Fruit fly (Drosophila melanogaster) whole organism, embryonic: ENCODE data around the gene CG7739.

ENCODE experiments used
- Adf1 ChIP-seq: fragments of 200-800 bp; sonication (Bioruptor generic); IDR thresholded peaks from 2 replicates; pipeline ENCODE4 v1.3.6; 2022; ENCODE audit warnings: missing biosample characterization, missing genetic modification characterization
- CG1024 ChIP-seq: fragments of 200-800 bp; sonication (Bioruptor generic); IDR thresholded peaks from 2 replicates; pipeline ENCODE4 v1.3.6; 2022; ENCODE audit warnings: missing biosample characterization, missing genetic modification characterization
- CG11085 ChIP-seq: fragments of 200-800 bp; sonication (Bioruptor generic); IDR thresholded peaks from 2 replicates; pipeline ENCODE4 v1.3.6; 2022; ENCODE audit warnings: missing biosample characterization, missing genetic modification characterization
- CG12104 ChIP-seq: fragments of 200-800 bp; sonication (Bioruptor generic); optimal IDR thresholded peaks from 3 replicates; lab custom pipeline; 2016; ENCODE audit warnings: missing biosample characterization, missing genetic modification characterization
- CG12236 ChIP-seq: fragments of 200-800 bp; sonication (Bioruptor generic); optimal IDR thresholded peaks from 2 replicates; lab custom pipeline; 2016; ENCODE audit warnings: missing biosample characterization, missing genetic modification characterization
- CG12391 ChIP-seq: fragments of 200-800 bp; sonication (Bioruptor generic); optimal IDR thresholded peaks from 3 replicates; lab custom pipeline; 2018; ENCODE audit warnings: missing biosample characterization, mild to moderate bottlenecking, missing genetic modification characterization, moderate library complexity
- CG15479 ChIP-seq: fragments of 200-800 bp; sonication (Bioruptor generic); optimal IDR thresholded peaks from 3 replicates; lab custom pipeline; 2019; ENCODE audit warnings: missing biosample characterization, mild to moderate bottlenecking, missing genetic modification characterization, moderate library complexity
- CG17385 ChIP-seq: fragments of 200-800 bp; sonication (Bioruptor generic); optimal IDR thresholded peaks from 3 replicates; lab custom pipeline; 2018; ENCODE audit warnings: missing biosample characterization, mild to moderate bottlenecking, missing genetic modification characterization
- CG17568 ChIP-seq: fragments of 200-800 bp; sonication (Bioruptor generic); optimal IDR thresholded peaks from 2 replicates; lab custom pipeline; 2018; ENCODE audit warnings: missing biosample characterization, mild to moderate bottlenecking, missing genetic modification characterization, moderate library complexity
- CG1832 ChIP-seq: fragments of 200-800 bp; sonication (Bioruptor generic); optimal IDR thresholded peaks from 2 replicates; lab custom pipeline; 2017; ENCODE audit warnings: missing biosample characterization, mild to moderate bottlenecking, missing genetic modification characterization, inconsistent platforms
- CG2129 ChIP-seq: fragments of 200-800 bp; sonication (Bioruptor generic); IDR thresholded peaks from 2 replicates; pipeline ENCODE4 v1.3.6; 2022; ENCODE audit warnings: missing biosample characterization, missing genetic modification characterization; ENCODE audit not compliant: partially characterized antibody
- CG2199 ChIP-seq: fragments of 200-800 bp; sonication (Bioruptor generic); IDR thresholded peaks from 3 replicates; pipeline ENCODE4 v1.3.6; 2022; ENCODE audit warnings: missing biosample characterization, missing genetic modification characterization
- CG3065 ChIP-seq: fragments of 200-800 bp; sonication (Bioruptor generic); optimal IDR thresholded peaks from 2 replicates; lab custom pipeline; 2016; ENCODE audit warnings: missing biosample characterization, missing genetic modification characterization
- CG31388 ChIP-seq: fragments of 200-800 bp; sonication (Bioruptor generic); optimal IDR thresholded peaks from 2 replicates; lab custom pipeline; 2016; ENCODE audit warnings: missing biosample characterization, missing genetic modification characterization
- CG31441 ChIP-seq: fragments of 200-800 bp; sonication (Bioruptor generic); IDR thresholded peaks from 2 replicates; pipeline ENCODE4 v1.3.6; 2022; ENCODE audit warnings: missing biosample characterization, missing genetic modification characterization
- CG3163 ChIP-seq: fragments of 200-800 bp; sonication (Bioruptor generic); optimal IDR thresholded peaks from 3 replicates; lab custom pipeline; 2016; ENCODE audit warnings: missing biosample characterization, missing genetic modification characterization
- CG34376 ChIP-seq: fragments of 200-800 bp; sonication (Bioruptor generic); optimal IDR thresholded peaks from 2 replicates; lab custom pipeline; 2018; ENCODE audit warnings: missing biosample characterization, mild to moderate bottlenecking, missing genetic modification characterization
- CG5180 ChIP-seq: fragments of 200-800 bp; sonication (Bioruptor generic); optimal IDR thresholded peaks from 3 replicates; lab custom pipeline; 2017; ENCODE audit warnings: missing biosample characterization, missing genetic modification characterization, mild to moderate bottlenecking, moderate library complexity, missing genetic modification reagents
- CG6175 ChIP-seq: fragments of 200-800 bp; sonication (Bioruptor generic); IDR thresholded peaks from 3 replicates; pipeline ENCODE4 v1.3.6; 2022; ENCODE audit warnings: missing biosample characterization, missing genetic modification characterization
- CG7839 ChIP-seq: fragments of 200-800 bp; sonication (Bioruptor generic); optimal IDR thresholded peaks from 3 replicates; lab custom pipeline; 2018; ENCODE audit warnings: missing biosample characterization, mild to moderate bottlenecking, missing genetic modification characterization, moderate library complexity
- CG9876 ChIP-seq: fragments of 200-800 bp; sonication (Bioruptor generic); optimal IDR thresholded peaks from 2 replicates; lab custom pipeline; 2016; ENCODE audit warnings: missing biosample characterization, missing genetic modification characterization
- CHES-1-like ChIP-seq: fragments of 200-800 bp; sonication (Bioruptor generic); optimal IDR thresholded peaks from 2 replicates; lab custom pipeline; 2016; ENCODE audit warnings: missing biosample characterization, missing genetic modification characterization
- Chrac-16 ChIP-seq: fragments of 200-800 bp; sonication (Bioruptor generic); optimal IDR thresholded peaks from 3 replicates; lab custom pipeline; 2016; ENCODE audit warnings: missing biosample characterization, missing genetic modification characterization
- D19B ChIP-seq: fragments of 200-800 bp; sonication (Bioruptor generic); optimal IDR thresholded peaks from 2 replicates; lab custom pipeline; 2017; ENCODE audit warnings: missing biosample characterization, mild to moderate bottlenecking, missing genetic modification characterization
- Dref ChIP-seq: fragments of 200-800 bp; sonication (Bioruptor generic); IDR thresholded peaks from 2 replicates; pipeline ENCODE4 v1.3.6; 2022; ENCODE audit warnings: missing biosample characterization, missing genetic modification characterization
- Eip74EF ChIP-seq, 2 experiments: fragments of 200-800 bp in 1 of 2; fragments of >200 bp in 1 of 2; sonication (Bioruptor generic) in 1 of 2; optimal IDR thresholded peaks; 2 replicates each; lab custom pipeline; 2017 to 2019; ENCODE audit warnings: missing biosample characterization in 2 of 2, missing genetic modification characterization in 2 of 2, mild to moderate bottlenecking in 1 of 2, moderate library complexity in 1 of 2
- Ets97D ChIP-seq: fragments of 200-800 bp; sonication (Bioruptor generic); optimal IDR thresholded peaks from 3 replicates; lab custom pipeline; 2016; ENCODE audit warnings: missing biosample characterization, missing genetic modification characterization
- HLH3B ChIP-seq: fragments of 200-800 bp; sonication (Bioruptor generic); IDR thresholded peaks from 2 replicates; pipeline ENCODE4 v1.3.6; 2022; ENCODE audit warnings: missing biosample characterization, missing genetic modification characterization
- Hand ChIP-seq: fragments of 200-800 bp; sonication (Bioruptor generic); optimal IDR thresholded peaks from 2 replicates; lab custom pipeline; 2017; ENCODE audit warnings: mild to moderate bottlenecking, missing biosample characterization, missing genetic modification reagents, missing genetic modification characterization
- Hr78 ChIP-seq, 2 experiments: fragments of 200-800 bp in 1 of 2; fragments of >200 bp in 1 of 2; sonication (Bioruptor generic) in 1 of 2; optimal IDR thresholded peaks; 2 replicates each; lab custom pipeline; 2017 to 2019; ENCODE audit warnings: missing biosample characterization in 2 of 2, missing genetic modification characterization in 2 of 2, mild to moderate bottlenecking in 1 of 2, moderate library complexity in 1 of 2
- Lim3 ChIP-seq: fragments of 200-800 bp; sonication (Bioruptor generic); IDR thresholded peaks from 2 replicates; pipeline ENCODE4 v1.3.6; 2022; ENCODE audit warnings: missing biosample characterization, missing genetic modification characterization
- Mad ChIP-seq: fragments of 200-800 bp; sonication (Bioruptor generic); optimal IDR thresholded peaks from 2 replicates; lab custom pipeline; 2016; ENCODE audit warnings: missing biosample characterization, missing genetic modification characterization
- Ptx1 ChIP-seq: fragments of 200-800 bp; sonication (Bioruptor generic); IDR thresholded peaks from 2 replicates; pipeline ENCODE4 v1.3.6; 2022; ENCODE audit warnings: missing biosample characterization, missing genetic modification characterization
- Taf1 ChIP-seq: fragments of 200-800 bp; sonication (Bioruptor generic); IDR thresholded peaks from 2 replicates; pipeline ENCODE4 v1.3.6; 2022; ENCODE audit warnings: missing biosample characterization, missing genetic modification characterization
- Trl ChIP-seq, 3 experiments: fragments of >200 bp in 2 of 3; fragments of 200-800 bp in 1 of 3; sonication (Bioruptor generic) in 1 of 3; optimal IDR thresholded peaks; 2 replicates in 1 of 3; 3 replicates in 2 of 3; lab custom pipeline; 2016 to 2017; ENCODE audit warnings: missing biosample characterization in 1 of 3, missing genetic modification characterization in 1 of 3
- al ChIP-seq: fragments of 200-800 bp; sonication (Bioruptor generic); IDR thresholded peaks from 2 replicates; pipeline ENCODE4 v1.3.6; 2022; ENCODE audit warnings: missing biosample characterization, missing genetic modification characterization
- ci ChIP-seq: fragments of 200-800 bp; sonication (Bioruptor generic); IDR thresholded peaks from 3 replicates; pipeline ENCODE4 v1.3.6; 2022; ENCODE audit warnings: missing biosample characterization, missing genetic modification characterization
- dimm ChIP-seq: fragments of 200-800 bp; sonication (Bioruptor generic); IDR thresholded peaks from 2 replicates; pipeline ENCODE4 v1.3.6; 2022; ENCODE audit warnings: missing biosample characterization, missing genetic modification characterization
- disco-r ChIP-seq: fragments of 200-800 bp; sonication (Bioruptor generic); optimal IDR thresholded peaks from 2 replicates; lab custom pipeline; 2016; ENCODE audit warnings: missing biosample characterization, missing genetic modification characterization
- dmrt11E ChIP-seq: fragments of 200-800 bp; sonication (Bioruptor generic); optimal IDR thresholded peaks from 3 replicates; lab custom pipeline; 2018; ENCODE audit warnings: missing biosample characterization, mild to moderate bottlenecking, missing genetic modification characterization, moderate library complexity
- fru ChIP-seq: fragments of >200 bp; optimal IDR thresholded peaks from 2 replicates; lab custom pipeline; 2017
- maf-S ChIP-seq: fragments of 200-800 bp; sonication (Bioruptor generic); optimal IDR thresholded peaks from 2 replicates; lab custom pipeline; 2016; ENCODE audit warnings: missing biosample characterization, missing genetic modification characterization
- pb ChIP-seq: fragments of 200-800 bp; sonication (Bioruptor generic); optimal IDR thresholded peaks from 3 replicates; lab custom pipeline; 2016; ENCODE audit warnings: missing biosample characterization, missing genetic modification characterization
- pfk ChIP-seq: fragments of 200-800 bp; sonication (Bioruptor generic); optimal IDR thresholded peaks from 2 replicates; lab custom pipeline; 2018; ENCODE audit warnings: missing biosample characterization, mild to moderate bottlenecking, missing genetic modification characterization, moderate library complexity
- rib ChIP-seq: fragments of 200-800 bp; sonication (Bioruptor generic); IDR thresholded peaks from 2 replicates; pipeline ENCODE4 v1.3.6; 2022; ENCODE audit warnings: missing biosample characterization, missing genetic modification characterization
- schlank ChIP-seq: fragments of 200-800 bp; sonication (Bioruptor generic); optimal IDR thresholded peaks from 2 replicates; lab custom pipeline; 2018; ENCODE audit warnings: missing biosample characterization, mild to moderate bottlenecking, missing genetic modification characterization
- sens-2 ChIP-seq: fragments of 200-800 bp; sonication (Bioruptor generic); IDR thresholded peaks from 2 replicates; pipeline ENCODE4 v1.3.6; 2022; ENCODE audit warnings: missing biosample characterization, missing genetic modification characterization
- slp2 ChIP-seq: fragments of 200-800 bp; sonication (Bioruptor generic); optimal IDR thresholded peaks from 2 replicates; lab custom pipeline; 2016; ENCODE audit warnings: missing biosample characterization, missing genetic modification characterization
- so ChIP-seq: fragments of 200-800 bp; sonication (Bioruptor generic); IDR thresholded peaks from 3 replicates; pipeline ENCODE4 v1.3.6; 2022; ENCODE audit warnings: missing biosample characterization, missing genetic modification characterization
- tap ChIP-seq: fragments of 200-800 bp; optimal IDR thresholded peaks from 3 replicates; lab custom pipeline; 2019; ENCODE audit warnings: missing biosample characterization, mild to moderate bottlenecking, missing genetic modification characterization, moderate library complexity
- tna ChIP-seq: fragments of 200-800 bp; sonication (Bioruptor generic); IDR thresholded peaks from 2 replicates; pipeline ENCODE4 v1.3.6; 2022; ENCODE audit warnings: missing biosample characterization, missing genetic modification characterization; ENCODE audit not compliant: partially characterized antibody
- tup ChIP-seq: fragments of 200-800 bp; sonication (Bioruptor generic); optimal IDR thresholded peaks from 2 replicates; lab custom pipeline; 2016; ENCODE audit warnings: missing biosample characterization, mild to moderate bottlenecking, missing genetic modification characterization, moderate library complexity

CG7739 gene

dm6 chr3L:15537916-15538581 lies 24.8 kb downstream of the CG7739 start (continued):
- peak; percentile 5 for TF ChIP-seq CG17568 (GFP tag; lab: Kevin White, UChicago)
- TF ChIP-seq CG3163, result no peak
- no peak for TF ChIP-seq dimm (GFP tag; lab: Robert Waterston, UW)
- TF ChIP-seq Ptx1 (GFP tag; lab: Robert Waterston, UW), result peak; percentile 73
- TF ChIP-seq so (GFP tag; lab: Robert Waterston, UW), result no peak
- TF ChIP-seq rib (GFP tag; lab: Robert Waterston, UW), result no peak
- no peak for TF ChIP-seq CG9876 (GFP tag; lab: Kevin White, UChicago)
- no peak for TF ChIP-seq schlank (tag; lab: Kevin White, UChicago)
- no peak for TF ChIP-seq Trl (optimal IDR thresholded peaks at IDR 0.05; lab: Kevin White, UChicago)
- peak; percentile 52 for TF ChIP-seq Trl (GFP tag; optimal IDR thresholded peaks at IDR 0.05; lab: Kevin White, UChicago)
- no peak for TF ChIP-seq Lim3 (GFP tag; lab: Robert Waterston, UW)
- no peak for TF ChIP-seq maf-S
- peak; percentile 79 for TF ChIP-seq dmrt11E (tag; lab: Kevin White, UChicago)
- no peak for TF ChIP-seq pfk (GFP tag; lab: Kevin White, UChicago)
- no peak for TF ChIP-seq tup (GFP tag; lab: Kevin White, UChicago)
- no peak for TF ChIP-seq pb (GFP tag; lab: Kevin White, UChicago)
- TF ChIP-seq fru (lab: Kevin White, UChicago), result no peak
- peak; percentile 80 for TF ChIP-seq CG31441 (GFP tag; lab: Robert Waterston, UW)
- no peak for TF ChIP-seq Adf1
- TF ChIP-seq CHES-1-like, result peak; percentile 7
- TF ChIP-seq Mad (GFP tag; lab: Kevin White, UChicago), result peak; percentile 1
- TF ChIP-seq sens-2 (GFP tag; lab: Robert Waterston, UW), result no peak
- TF ChIP-seq CG15479, result peak; percentile 96
- peak; percentile 23; the same call in 1 of the 2 replicates for TF ChIP-seq HLH3B
- no peak for TF ChIP-seq CG2129 (GFP tag; lab: Robert Waterston, UW)
- TF ChIP-seq CG34376 (GFP tag; lab: Kevin White, UChicago), result no peak
- TF ChIP-seq CG6175 (GFP tag; lab: Robert Waterston, UW), result no peak
- no peak for TF ChIP-seq CG11085 (GFP tag; lab: Robert Waterston, UW)
- peak; percentile 63 for TF ChIP-seq CG17385 (GFP tag; lab: Kevin White, UChicago)
- no peak for TF ChIP-seq ci (GFP tag; lab: Robert Waterston, UW)
- peak; percentile 4 for TF ChIP-seq D19B (GFP tag; lab: Kevin White, UChicago)
- TF ChIP-seq Dref (GFP tag; lab: Robert Waterston, UW), result no peak
- peak; percentile 33 for TF ChIP-seq tap (tag; lab: Kevin White, UChicago)
- TF ChIP-seq CG1832 (GFP tag; lab: Kevin White, UChicago), result no peak
- peak; percentile 25 for TF ChIP-seq CG12236 (GFP tag; lab: Kevin White, UChicago)
- peak; percentile 55 for TF ChIP-seq CG5180 (GFP tag; lab: Kevin White, UChicago)
- peak; percentile 50 for TF ChIP-seq Chrac-16
- TF ChIP-seq CG12104, result peak; percentile 58

dm6 chr3L:15536550-15536949 lies 26.3 kb downstream of the CG7739 start:
- TF ChIP-seq tna (no peak), CG2199 (peak; percentile 70; the same call in 2 of the 3 replicates), Eip74EF (GFP tag; optimal IDR thresholded peaks at IDR 0.05; lab: Kevin White, UChicago) (no peak), CG1024 (GFP tag; lab: Robert Waterston, UW) (no peak), Ets97D (GFP tag; lab: Kevin White, UChicago) (no peak), disco-r (GFP tag; lab: Kevin White, UChicago) (no peak), Taf1 (GFP tag; lab: Robert Waterston, UW) (no peak), CG3065 (no peak), CG7839 (tag; lab: Kevin White, UChicago) (no peak), CG12391 (tag; lab: Kevin White, UChicago) (no peak), slp2 (no peak), Hand (GFP tag; lab: Kevin White, UChicago) (no peak), Hr78 (GFP tag; optimal IDR thresholded peaks at IDR 0.05; lab: Kevin White, UChicago) (peak in 1 of 2 experiments; percentile 65), al (GFP tag; lab: Robert Waterston, UW) (no peak), CG31388 (GFP tag; lab: Kevin White, UChicago) (no peak)
